Fruit fly (Drosophila melanogaster): Measurements from ENCODE around the gene koko.
A peak's percentile ranks its signal among the peaks of the same experiment; 100 is the strongest.

Gene koko

dm6 chr3R:18412279-18413214, 9.7 kb downstream of the koko start, which contains the start of gene CG31122 (continued):
- TF ChIP-seq so (GFP tag; IDR thresholded peaks at IDR 0.05), result peak; percentile 27; the same call in 1 of the 3 replicates
- peak in 1 of 2 experiments; percentile 48 for TF ChIP-seq Trl (optimal IDR thresholded peaks at IDR 0.05)
- peak; percentile 62 for TF ChIP-seq Trl (GFP tag; optimal IDR thresholded peaks at IDR 0.05)
- TF ChIP-seq CG12769 (tag; optimal IDR thresholded peaks at IDR 0.05), result peak; percentile 36
- TF ChIP-seq CG17612 (GFP tag; IDR thresholded peaks at IDR 0.05), result no peak
- peak; percentile 84; the same call in 2 of the 3 replicates for TF ChIP-seq CG34422 (GFP tag; IDR thresholded peaks at IDR 0.05)
- peak in 1 of 3 experiments; percentile 28 for TF ChIP-seq lola (GFP tag; optimal IDR thresholded peaks at IDR 0.05)
- TF ChIP-seq Adf1 (GFP tag; IDR thresholded peaks at IDR 0.05), result peak; percentile 76
- TF ChIP-seq CG9932 (GFP tag; IDR thresholded peaks at IDR 0.05), result peak; percentile 75
- TF ChIP-seq Atf-2 (GFP tag; optimal IDR thresholded peaks at IDR 0.05), result peak; percentile 4
- TF ChIP-seq Ets97D (GFP tag; optimal IDR thresholded peaks at IDR 0.05), result peak; percentile 92
- peak; percentile 2 for TF ChIP-seq CG5245 (GFP tag; optimal IDR thresholded peaks at IDR 0.05)
- peak; percentile 97 for TF ChIP-seq HLH4C (GFP tag; IDR thresholded peaks at IDR 0.05; ENCODE audit: partially characterized antibody)
- TF ChIP-seq Bdp1 (GFP tag; optimal IDR thresholded peaks at IDR 0.05), result peak; percentile 20
- TF ChIP-seq hbn (GFP tag; IDR thresholded peaks at IDR 0.05; ENCODE audit: partially characterized antibody), result peak; percentile 96
- peak; percentile 59 for TF ChIP-seq CG10147 (GFP tag; optimal IDR thresholded peaks at IDR 0.05)
- no peak for TF ChIP-seq cas (GFP tag; IDR thresholded peaks at IDR 0.05)
- TF ChIP-seq CG11456 (GFP tag; IDR thresholded peaks at IDR 0.05), result no peak
- TF ChIP-seq ato (GFP tag; IDR thresholded peaks at IDR 0.05; ENCODE audit: partially characterized antibody), result peak; percentile 82
- TF ChIP-seq CG10321 (GFP tag; IDR thresholded peaks at IDR 0.05), result no peak
- TF ChIP-seq CG18476 (GFP tag; optimal IDR thresholded peaks at IDR 0.05), result no peak
- peak; percentile 37 for TF ChIP-seq chn (GFP tag; optimal IDR thresholded peaks at IDR 0.05)
- peak; percentile 57 for TF ChIP-seq CG7786 (GFP tag; optimal IDR thresholded peaks at IDR 0.05)
- TF ChIP-seq NC2β (GFP tag; optimal IDR thresholded peaks at IDR 0.05), result peak; percentile 66
- no peak for TF ChIP-seq Hmx (GFP tag; optimal IDR thresholded peaks at IDR 0.05)
- peak; percentile 12 for TF ChIP-seq ATbp (GFP tag; optimal IDR thresholded peaks at IDR 0.05)
- TF ChIP-seq sens-2 (GFP tag; IDR thresholded peaks at IDR 0.05), result 0 out of 2 replicates have a peak, but pooled peaks have one; percentile 12
- TF ChIP-seq Atf3 (GFP tag; optimal IDR thresholded peaks at IDR 0.05), result peak; percentile 55
- peak; percentile 98 for TF ChIP-seq CG16813 (GFP tag; IDR thresholded peaks at IDR 0.05; ENCODE audit: partially characterized antibody)
- TF ChIP-seq psq (GFP tag; optimal IDR thresholded peaks at IDR 0.05), result peak; percentile 89
- TF ChIP-seq Spps (tag; optimal IDR thresholded peaks at IDR 0.05), result no peak
- peak; percentile 36 for TF ChIP-seq bcd (GFP tag; optimal IDR thresholded peaks at IDR 0.05)
- peak; percentile 96 for TF ChIP-seq CG14860 (GFP tag; IDR thresholded peaks at IDR 0.05; ENCODE audit: partially characterized antibody)
- TF ChIP-seq Bteb2 (GFP tag; optimal IDR thresholded peaks at IDR 0.05), result peak; percentile 50
- no peak for TF ChIP-seq Fer2 (tag; optimal IDR thresholded peaks at IDR 0.05)
- peak; percentile 55 for TF ChIP-seq crol (GFP tag; IDR thresholded peaks at IDR 0.05)
- TF ChIP-seq amos (GFP tag; IDR thresholded peaks at IDR 0.05; ENCODE audit: partially characterized antibody), result peak; percentile 90
- peak; percentile 9 for TF ChIP-seq CG1602 (GFP tag; optimal IDR thresholded peaks at IDR 0.05)
- peak; percentile 68 for TF ChIP-seq CG2120 (GFP tag; optimal IDR thresholded peaks at IDR 0.05)
- peak; percentile 49 for TF ChIP-seq MBD-R2 (GFP tag; IDR thresholded peaks at IDR 0.05)
- peak; percentile 46 for TF ChIP-seq Mad (GFP tag; optimal IDR thresholded peaks at IDR 0.05)
- TF ChIP-seq Nf-YA (GFP tag; IDR thresholded peaks at IDR 0.05), result no peak
- peak; percentile 51; the same call in 1 of the 2 replicates for TF ChIP-seq vvl (GFP tag; IDR thresholded peaks at IDR 0.05)
- TF ChIP-seq lab (GFP tag; optimal IDR thresholded peaks at IDR 0.05), result peak; percentile 30
- peak; percentile 77 for TF ChIP-seq onecut (GFP tag; IDR thresholded peaks at IDR 0.05)
- TF ChIP-seq CG16863 (GFP tag; optimal IDR thresholded peaks at IDR 0.05), result peak; percentile 63
- peak; percentile 37 for TF ChIP-seq CG6813 (GFP tag; optimal IDR thresholded peaks at IDR 0.05)
- no peak for TF ChIP-seq Ravus (GFP tag; IDR thresholded peaks at IDR 0.05)
- peak; percentile 46 for TF ChIP-seq Myb (GFP tag; optimal IDR thresholded peaks at IDR 0.05)
